Worm (Caenorhabditis elegans) whole organism, L4 larva: Measurements from ENCODE around the gene nhr-123.

ENCODE experiments used
- F26F4.8 ChIP-seq: fragments of 200-800 bp; sonication (Bioruptor generic); conservative IDR thresholded peaks from 2 replicates; pipeline ENCODE4 v1.3.6; 2022; ENCODE audit warnings: missing genetic modification characterization, missing compliant biosample characterization
- F37D6.2 ChIP-seq: sonication (generic microtip); optimal IDR thresholded peaks from 2 replicates; lab custom pipeline; 2016; ENCODE audit warnings: mild to moderate bottlenecking, missing genetic modification characterization, missing compliant biosample characterization
- F49E8.2 ChIP-seq: sonication (generic microtip); optimal IDR thresholded peaks from 2 replicates; lab custom pipeline; 2016; ENCODE audit warnings: missing compliant biosample characterization, mild to moderate bottlenecking, missing genetic modification characterization, borderline replicate concordance
- Y105C5A.15 ChIP-seq: fragments of 200-800 bp; sonication (Bioruptor generic); IDR thresholded peaks from 2 replicates; pipeline ENCODE4 v1.3.6; 2022; ENCODE audit warnings: missing genetic modification characterization, missing compliant biosample characterization
- Y48G9A.11 ChIP-seq: fragments of 200-800 bp; sonication (Bioruptor generic); IDR thresholded peaks from 2 replicates; pipeline ENCODE4 v1.3.6; 2022; ENCODE audit warnings: missing genetic modification reagents, missing genetic modification characterization, missing compliant biosample characterization
- Y5F2A.4 ChIP-seq: fragments of 200-800 bp; sonication (Bioruptor generic); optimal IDR thresholded peaks from 2 replicates; lab custom pipeline; 2018; ENCODE audit warnings: mild to moderate bottlenecking, missing genetic modification characterization, missing compliant biosample characterization
- Y75B8A.6 ChIP-seq: fragments of 200-800 bp; sonication (Bioruptor generic); IDR thresholded peaks from 2 replicates; pipeline ENCODE4 v1.3.6; 2022; ENCODE audit warnings: missing genetic modification reagents, missing genetic modification characterization, missing compliant biosample characterization
- aha-1 ChIP-seq: fragments of 150-350 bp; peaks from one replicate; lab custom pipeline; 2014; ENCODE audit warnings: missing biosample characterization, missing genetic modification characterization
- attf-4 ChIP-seq: sonication (generic microtip); optimal IDR thresholded peaks from 3 replicates; lab custom pipeline; 2017; ENCODE audit warnings: missing biosample characterization, missing genetic modification characterization
- ceh-28 ChIP-seq: fragments of 150-350 bp; optimal IDR thresholded peaks from 2 replicates; lab custom pipeline; 2014; ENCODE audit warnings: missing biosample characterization, missing genetic modification reagents, missing genetic modification characterization
- ceh-62 ChIP-seq: sonication (generic microtip); optimal IDR thresholded peaks from 2 replicates; lab custom pipeline; 2017; ENCODE audit warnings: missing biosample characterization, missing genetic modification characterization
- ces-1 ChIP-seq: fragments of 150-350 bp; sonication (generic microtip); optimal IDR thresholded peaks from 4 replicates; lab custom pipeline; 2014; ENCODE audit warnings: missing biosample characterization, missing genetic modification reagents, missing genetic modification characterization
- ctbp-1 ChIP-seq: fragments of 200-800 bp; sonication (Bioruptor generic); IDR thresholded peaks from 2 replicates; pipeline ENCODE4 v1.3.6; 2022; ENCODE audit warnings: missing genetic modification reagents, missing genetic modification characterization, missing compliant biosample characterization
- daf-16 ChIP-seq, 3 experiments: sonication (generic microtip); optimal IDR thresholded peaks; 2 replicates each; lab custom pipeline; 2016 to 2017; ENCODE audit warnings: missing genetic modification characterization in 3 of 3, missing genetic modification reagents in 3 of 3, mild to moderate bottlenecking in 2 of 3, missing compliant biosample characterization in 2 of 3, missing biosample characterization in 1 of 3, moderate library complexity in 1 of 3
- daf-19 ChIP-seq: fragments of 200-800 bp; sonication (Bioruptor generic); conservative IDR thresholded peaks from 2 replicates; pipeline ENCODE4 v1.3.6; 2022; ENCODE audit warnings: missing genetic modification characterization, missing compliant biosample characterization
- dmd-6 ChIP-seq: fragments of 200-800 bp; sonication (Bioruptor generic); IDR thresholded peaks from 2 replicates; pipeline ENCODE4 v1.3.6; 2022; ENCODE audit warnings: missing genetic modification reagents, missing genetic modification characterization, missing compliant biosample characterization
- dpl-1 ChIP-seq: fragments of 150-350 bp; optimal IDR thresholded peaks from 2 replicates; lab custom pipeline; 2014; ENCODE audit warnings: missing biosample characterization, missing genetic modification reagents, missing genetic modification characterization
- dve-1 ChIP-seq: sonication (generic microtip); optimal IDR thresholded peaks from 2 replicates; lab custom pipeline; 2017; ENCODE audit warnings: antibody characterized with exemption, mild to moderate bottlenecking, missing genetic modification characterization, missing compliant biosample characterization; ENCODE audit not compliant: insufficient read depth
- fkh-10 ChIP-seq: fragments of 150-350 bp; optimal IDR thresholded peaks from 2 replicates; lab custom pipeline; 2014; ENCODE audit warnings: missing biosample characterization, missing genetic modification reagents, missing genetic modification characterization
- fos-1 ChIP-seq: fragments of 150-350 bp; optimal IDR thresholded peaks from 2 replicates; lab custom pipeline; 2014; ENCODE audit warnings: missing biosample characterization, missing genetic modification characterization
- hmg-1.1 ChIP-seq: fragments of 200-800 bp; sonication (Bioruptor generic); IDR thresholded peaks from 2 replicates; pipeline ENCODE4 v1.3.6; 2022; ENCODE audit warnings: missing genetic modification reagents, missing genetic modification characterization, missing compliant biosample characterization
- lin-29 ChIP-seq: fragments of 200-800 bp; sonication (Bioruptor generic); IDR thresholded peaks from 2 replicates; pipeline ENCODE4 v1.3.6; 2022; ENCODE audit warnings: missing genetic modification reagents, missing genetic modification characterization, missing compliant biosample characterization
- lin-38 ChIP-seq: fragments of 200-800 bp; sonication (Bioruptor generic); IDR thresholded peaks from 2 replicates; pipeline ENCODE4 v1.3.6; 2022; ENCODE audit warnings: missing genetic modification reagents, missing genetic modification characterization, missing compliant biosample characterization
- mdl-1 ChIP-seq, 2 experiments: fragments of 150-350 bp in 1 of 2; sonication (generic microtip) in 1 of 2; optimal IDR thresholded peaks; 2 replicates each; lab custom pipeline; 2014 to 2017; ENCODE audit warnings: missing biosample characterization in 2 of 2, missing genetic modification characterization in 2 of 2
- mxl-2 ChIP-seq: fragments of 200-800 bp; sonication (Bioruptor generic); conservative IDR thresholded peaks from 2 replicates; pipeline ENCODE4 v1.3.6; 2022; ENCODE audit warnings: missing genetic modification reagents, missing genetic modification characterization, missing compliant biosample characterization
- mxl-3 ChIP-seq: fragments of 200-800 bp; sonication (Bioruptor generic); optimal IDR thresholded peaks from 2 replicates; lab custom pipeline; 2018; ENCODE audit warnings: mild to moderate bottlenecking, missing genetic modification characterization, missing compliant biosample characterization
- nhr-10 ChIP-seq: fragments of 150-350 bp; optimal IDR thresholded peaks from 2 replicates; lab custom pipeline; 2014; ENCODE audit warnings: missing biosample characterization, missing genetic modification characterization
- nhr-11 ChIP-seq: fragments of 150-350 bp; optimal IDR thresholded peaks from 2 replicates; lab custom pipeline; 2014; ENCODE audit warnings: missing biosample characterization, missing genetic modification characterization
- nhr-28 ChIP-seq: fragments of 150-350 bp; optimal IDR thresholded peaks from 2 replicates; lab custom pipeline; 2014; ENCODE audit warnings: missing biosample characterization, missing genetic modification characterization
- nhr-77 ChIP-seq: fragments of 150-350 bp; optimal IDR thresholded peaks from 2 replicates; lab custom pipeline; 2014; ENCODE audit warnings: missing biosample characterization, missing genetic modification characterization
- pha-4 ChIP-seq, 2 experiments: fragments of 150-350 bp in 1 of 2; fragments of 200-800 bp in 1 of 2; sonication (Bioruptor generic) in 1 of 2; IDR thresholded peaks in 1 of 2; optimal IDR thresholded peaks in 1 of 2; 2 replicates each; pipeline versions ENCODE4 v1.3.6 to Lab custom; 2014 to 2022; ENCODE audit warnings: missing genetic modification characterization in 2 of 2, missing genetic modification reagents in 2 of 2, missing biosample characterization in 1 of 2, missing compliant biosample characterization in 1 of 2
- php-3 ChIP-seq: fragments of 200-800 bp; sonication (Bioruptor generic); IDR thresholded peaks from 2 replicates; pipeline ENCODE4 v1.3.6; 2022; ENCODE audit warnings: missing genetic modification reagents, missing genetic modification characterization, missing compliant biosample characterization
- pqm-1 ChIP-seq: sonication (generic microtip); optimal IDR thresholded peaks from 2 replicates; lab custom pipeline; 2017; ENCODE audit warnings: missing biosample characterization, missing genetic modification characterization
- snpc-1.2 ChIP-seq: fragments of 200-800 bp; sonication (Bioruptor generic); IDR thresholded peaks from 2 replicates; pipeline ENCODE4 v1.3.6; 2022; ENCODE audit warnings: missing genetic modification reagents, missing genetic modification characterization, missing compliant biosample characterization
- spr-1 ChIP-seq: sonication (generic microtip); optimal IDR thresholded peaks from 2 replicates; lab custom pipeline; 2016; ENCODE audit warnings: mild to moderate bottlenecking, missing genetic modification characterization, missing compliant biosample characterization
- spr-3 ChIP-seq: fragments of 200-800 bp; sonication (Bioruptor generic); optimal IDR thresholded peaks from 2 replicates; lab custom pipeline; 2018; ENCODE audit warnings: mild to moderate bottlenecking, missing genetic modification characterization, missing compliant biosample characterization
- unc-62 ChIP-seq, 3 experiments: fragments of 150-350 bp in 1 of 3; sonication (generic microtip); optimal IDR thresholded peaks in 2 of 3; peaks in 1 of 3; 1 replicate in 1 of 3; 2 replicates in 2 of 3; lab custom pipeline; 2014 to 2017; ENCODE audit warnings: missing biosample characterization in 3 of 3, missing genetic modification characterization in 3 of 3, missing genetic modification reagents in 3 of 3, missing genotype in 1 of 3
- zag-1 ChIP-seq: fragments of 150-350 bp; optimal IDR thresholded peaks from 2 replicates; lab custom pipeline; 2014; ENCODE audit warnings: missing biosample characterization, missing genetic modification characterization
- zfp-2 ChIP-seq: sonication (generic microtip); optimal IDR thresholded peaks from 2 replicates; lab custom pipeline; 2016; ENCODE audit warnings: mild to moderate bottlenecking, missing genetic modification characterization, missing compliant biosample characterization
- zip-11 ChIP-seq: fragments of 200-800 bp; sonication (Bioruptor generic); IDR thresholded peaks from 2 replicates; pipeline ENCODE4 v1.3.6; 2022; ENCODE audit warnings: missing genetic modification characterization, missing compliant biosample characterization
- ztf-11 ChIP-seq: fragments of 150-350 bp; optimal IDR thresholded peaks from 2 replicates; lab custom pipeline; 2014; ENCODE audit warnings: missing biosample characterization, missing genetic modification characterization

The nhr-123 gene

DNA sequence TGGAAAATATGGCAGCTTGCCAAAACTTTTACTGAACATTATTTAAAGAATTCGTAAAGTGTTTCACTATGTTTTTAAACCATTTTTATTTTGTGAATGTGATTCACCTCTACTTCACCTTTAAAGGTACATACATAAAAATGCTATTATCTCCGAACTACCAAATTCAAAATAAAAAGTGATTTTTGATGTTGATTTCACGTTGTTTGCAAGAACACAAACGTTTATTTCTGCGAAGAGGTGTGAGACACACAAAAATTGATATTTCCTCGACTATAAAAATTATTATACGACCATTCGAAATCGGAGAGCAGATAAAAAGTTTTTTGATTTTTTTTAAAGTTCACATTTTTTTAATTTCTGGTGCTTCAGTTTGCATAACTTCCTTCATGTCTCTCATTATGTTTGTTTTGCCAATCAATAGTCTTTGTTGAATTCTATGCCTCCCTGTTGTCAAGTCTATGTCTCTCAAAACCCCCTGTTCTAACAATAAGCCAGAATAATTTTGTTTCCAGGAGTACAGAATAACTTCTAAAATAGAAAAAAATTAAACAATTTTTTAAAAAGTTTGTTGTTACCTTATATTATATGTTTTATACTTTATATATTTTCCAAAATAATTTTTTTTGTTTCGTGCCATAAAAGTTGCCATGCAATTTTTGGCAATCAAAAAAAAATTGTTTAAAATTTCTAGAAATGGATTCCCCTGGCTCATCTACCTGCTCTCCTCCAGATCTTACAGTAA is at the start of gene nhr-123:
Gene nhr-123, plus strand, starts transcription at position 695 of the 745 bp plus-strand sequence.
- TF ChIP-seq nhr-10 (tag; lab: Kevin White, UChicago) (no peak), dve-1 (tag; lab: Kevin White, UChicago) (peak; percentile 5), snpc-1.2 (GFP tag; lab: Robert Waterston, UW) (no peak), zag-1 (no peak), mxl-2 (GFP tag; lab: Robert Waterston, UW) (no peak), lin-29 (GFP tag; lab: Robert Waterston, UW) (no peak), fos-1 (tag; lab: Kevin White, UChicago) (no peak), dmd-6 (no peak), daf-16 (GFP tag; optimal IDR thresholded peaks at IDR 0.05; lab: Kevin White, UChicago) (no peak), daf-16 (tag; optimal IDR thresholded peaks at IDR 0.05; lab: Kevin White, UChicago) (peak; percentile 67), pqm-1 (tag; lab: Kevin White, UChicago) (no peak), spr-3 (GFP tag; lab: Kevin White, UChicago) (no peak), aha-1 (no peak), nhr-28 (tag; lab: Kevin White, UChicago) (peak; percentile 46), php-3 (GFP tag; lab: Robert Waterston, UW) (0 out of 2 replicates have a peak, but pooled peaks have one; percentile 21), nhr-77 (no peak), ceh-28 (tag; lab: Kevin White, UChicago) (no peak), ztf-11 (tag; lab: Kevin White, UChicago) (no peak), nhr-11 (tag; lab: Kevin White, UChicago) (no peak), dpl-1 (GFP tag; lab: Kevin White, UChicago) (no peak), fkh-10 (GFP tag; lab: Kevin White, UChicago) (no peak), unc-62 (GFP tag; optimal IDR thresholded peaks at IDR 0.05 in 1 of 2; lab: Kevin White, UChicago) (peak in 1 of 2 experiments; percentile 25), unc-62 (tag; optimal IDR thresholded peaks at IDR 0.05; lab: Kevin White, UChicago) (no peak), Y75B8A.6 (GFP tag; lab: Robert Waterston, UW) (no peak)
- TF ChIP-seq, all 104 proteins: peak for 5

DNA sequence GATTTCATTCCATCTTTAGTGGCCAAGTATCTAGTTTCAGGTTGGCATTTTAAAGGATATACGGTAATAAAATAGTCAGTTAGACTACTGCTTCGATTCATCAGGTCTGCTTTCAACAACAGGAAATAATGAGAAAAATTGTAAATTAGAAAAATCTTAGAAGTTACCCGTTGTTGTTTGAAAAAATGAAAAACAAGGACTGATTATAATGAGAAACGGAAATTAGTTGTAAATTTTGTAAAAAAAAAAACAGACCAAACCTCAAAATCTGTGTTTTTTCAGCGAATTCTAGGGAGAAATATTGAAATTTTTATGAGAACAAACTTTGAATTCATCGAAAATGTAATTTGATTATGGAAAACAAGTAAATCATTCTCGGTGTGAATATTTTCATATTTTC is 48.2 kb upstream of the nhr-123 start, which contains the start of gene srh-62:
Gene srh-62, minus strand, starts transcription at position 101 of the 400 bp plus-strand sequence.
- no peak for TF ChIP-seq zip-11 (GFP tag; lab: Robert Waterston, UW)
- no peak for TF ChIP-seq attf-4 (tag; lab: Kevin White, UChicago)
- no peak for TF ChIP-seq hmg-1.1 (GFP tag; lab: Robert Waterston, UW)
- no peak for TF ChIP-seq Y5F2A.4
- no peak for TF ChIP-seq aha-1
- TF ChIP-seq lin-29 (GFP tag; lab: Robert Waterston, UW), result no peak

DNA sequence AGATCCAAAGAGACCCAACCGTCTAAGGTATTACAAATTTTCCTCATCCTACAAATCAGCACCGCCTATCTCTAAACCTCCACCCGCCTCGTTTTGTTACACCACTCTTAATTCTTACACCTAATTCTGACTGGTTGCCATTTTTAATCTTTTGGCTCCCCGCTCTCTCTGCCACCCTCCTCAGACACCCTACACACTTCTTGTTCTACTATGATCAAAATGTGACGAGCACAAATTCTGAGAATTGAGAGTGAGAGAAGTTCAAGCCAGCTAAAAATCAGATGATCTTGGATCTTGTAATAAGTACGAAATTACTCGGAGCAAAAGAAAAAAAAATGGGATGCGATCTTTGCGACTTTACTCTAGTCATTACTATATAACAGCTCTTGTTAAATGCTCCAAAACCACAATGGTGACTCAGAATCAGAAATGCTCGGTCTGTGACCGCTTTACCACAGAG is 47.0 kb upstream of the nhr-123 start, which contains the start of gene nhr-252:
Gene nhr-252, plus strand, starts transcription at position 410 of the 460 bp plus-strand sequence.
- TF ChIP-seq spr-1 (tag; lab: Kevin White, UChicago), result no peak
- TF ChIP-seq php-3 (GFP tag; lab: Robert Waterston, UW), result no peak
- no peak for TF ChIP-seq F37D6.2 (tag; lab: Kevin White, UChicago)
- TF ChIP-seq ceh-28 (tag; lab: Kevin White, UChicago), result no peak
- no peak for TF ChIP-seq daf-19
- no peak for TF ChIP-seq lin-29 (GFP tag; lab: Robert Waterston, UW)
- TF ChIP-seq lin-38, result no peak
- no peak for TF ChIP-seq Y105C5A.15 (GFP tag; lab: Robert Waterston, UW)

DNA sequence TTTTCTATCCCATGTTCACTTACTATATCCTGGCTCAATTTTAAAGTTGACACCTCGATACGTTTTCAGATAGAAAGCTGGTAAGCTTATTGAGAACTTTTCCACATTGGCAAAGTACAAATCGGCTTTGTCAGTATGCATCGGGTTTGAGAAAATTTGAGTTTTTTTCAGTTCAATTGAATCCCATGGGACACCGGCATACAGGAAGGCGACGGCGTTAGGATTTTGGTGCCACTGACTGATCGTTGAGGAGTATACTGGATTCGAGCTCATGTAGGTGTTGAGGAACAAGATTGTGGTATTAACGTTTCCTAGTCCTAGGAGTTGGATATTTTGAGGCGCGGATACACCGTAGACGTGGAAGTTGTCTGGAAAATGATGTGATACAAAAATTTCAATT is 38.4 kb upstream of the nhr-123 start:
- TF ChIP-seq fkh-10 (GFP tag; lab: Kevin White, UChicago), result no peak
- TF ChIP-seq aha-1, result peak; percentile 95

DNA sequence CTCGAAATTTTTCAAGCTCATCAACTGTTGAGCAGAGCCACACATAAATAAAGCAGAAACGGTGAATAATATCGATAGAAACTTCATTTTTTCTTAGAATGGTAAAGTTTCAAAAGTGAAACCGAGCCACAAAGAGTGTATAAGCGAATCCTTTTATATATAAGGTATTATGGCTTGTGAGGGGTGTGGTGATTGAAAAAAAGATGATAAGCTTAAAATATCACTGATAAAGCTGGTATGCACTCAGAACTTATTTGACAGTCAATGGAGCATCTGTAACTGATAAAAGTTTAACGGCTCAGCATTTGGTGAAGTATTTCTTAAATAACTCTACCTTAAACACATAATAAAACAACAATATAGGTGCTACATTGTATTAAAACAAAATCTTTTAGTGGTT is 36.6 kb upstream of the nhr-123 start, which contains the start of gene dod-19:
Gene dod-19, minus strand, starts transcription at position 130 of the 400 bp plus-strand sequence.
- no peak for TF ChIP-seq ctbp-1
- TF ChIP-seq ceh-62 (tag; lab: Kevin White, UChicago), result no peak
- no peak for TF ChIP-seq zfp-2 (tag; lab: Kevin White, UChicago)
- no peak for TF ChIP-seq mdl-1 (tag; optimal IDR thresholded peaks at IDR 0.05; lab: Kevin White, UChicago)
- peak; percentile 79 for TF ChIP-seq pqm-1 (tag; lab: Kevin White, UChicago)
- no peak for TF ChIP-seq F37D6.2 (tag; lab: Kevin White, UChicago)
- TF ChIP-seq mxl-3 (GFP tag; lab: Kevin White, UChicago), result no peak
- no peak for TF ChIP-seq F26F4.8 (GFP tag; lab: Robert Waterston, UW)
- TF ChIP-seq dmd-6, result peak; percentile 57
- no peak for TF ChIP-seq pha-4 (GFP tag; IDR thresholded peaks at IDR 0.05; lab: Robert Waterston, UW)
- no peak for TF ChIP-seq pha-4 (tag; optimal IDR thresholded peaks at IDR 0.05; lab: Kevin White, UChicago)
- TF ChIP-seq Y105C5A.15 (GFP tag; lab: Robert Waterston, UW), result no peak
- no peak for TF ChIP-seq ces-1 (GFP tag; lab: Kevin White, UChicago)
- no peak for TF ChIP-seq Y48G9A.11 (GFP tag; lab: Robert Waterston, UW)
- TF ChIP-seq F49E8.2 (tag; lab: Kevin White, UChicago), result no peak
